Worm (Caenorhabditis elegans): ENCODE results near the gene gpla-1.
A peak's percentile ranks its signal among the peaks of the same experiment; 100 is the strongest.

The gpla-1 gene

ce11 chrV:11889115-11889935 is 48.3 kb downstream of the gpla-1 start:
- TF ChIP-seq dmd-4 (tag; optimal IDR thresholded peaks at IDR 0.05; ENCODE audit: borderline replicate concordance) (no peak), F13H6.1 (tag; optimal IDR thresholded peaks at IDR 0.05) (no peak), nhr-11 (tag; optimal IDR thresholded peaks at IDR 0.05) (no peak), sdc-2 (tag; optimal IDR thresholded peaks at IDR 0.05) (no peak), ahr-1 (tag; optimal IDR thresholded peaks at IDR 0.05) (no peak), odd-2 (tag; optimal IDR thresholded peaks at IDR 0.05) (no peak), mec-3 (tag; optimal IDR thresholded peaks at IDR 0.05; ENCODE audit: borderline replicate concordance) (no peak), ceh-24 (tag; optimal IDR thresholded peaks at IDR 0.05) (no peak), ceh-48 (tag; optimal IDR thresholded peaks at IDR 0.05) (no peak), nfya-1 (tag; optimal IDR thresholded peaks at IDR 0.05) (no peak), C08G9.2 (tag; optimal IDR thresholded peaks at IDR 0.05) (no peak), pat-9 (tag; optimal IDR thresholded peaks at IDR 0.05) (no peak), ceh-14 (tag; optimal IDR thresholded peaks at IDR 0.05) (no peak), gmeb-2 (tag; optimal IDR thresholded peaks at IDR 0.05) (no peak), ttx-3 (tag; optimal IDR thresholded peaks at IDR 0.05) (no peak), nhr-232 (tag; optimal IDR thresholded peaks at IDR 0.05) (no peak), unc-42 (tag; optimal IDR thresholded peaks at IDR 0.05) (no peak), hlh-13 (GFP tag; optimal IDR thresholded peaks at IDR 0.05) (no peak), fkh-10 (GFP tag; optimal IDR thresholded peaks at IDR 0.05) (no peak), madf-2 (tag; optimal IDR thresholded peaks at IDR 0.05) (no peak)

- no peak for TF ChIP-seq T23F11.4 (GFP tag; optimal IDR thresholded peaks at IDR 0.05)
These were observed 49.0 kb downstream of the gpla-1 start for ce11 chrV:11888656-11889055.

- TF ChIP-seq ceh-18 (tag; optimal IDR thresholded peaks at IDR 0.05) (peak; percentile 74), ceh-34 (tag; optimal IDR thresholded peaks at IDR 0.05) (no peak), sox-2 (GFP tag; IDR thresholded peaks at IDR 0.05) (no peak)
These were observed 49.6 kb downstream of the gpla-1 start, which contains the start of gene adh-1 for ce11 chrV:11887988-11888499. TSS of gene adh-1 (plus strand) at chrV:11888248.

All from whole organism, late embryonic.